Worm (Caenorhabditis elegans): Measurements from ENCODE around the gene dars-1.

dars-1 gene

DNA sequence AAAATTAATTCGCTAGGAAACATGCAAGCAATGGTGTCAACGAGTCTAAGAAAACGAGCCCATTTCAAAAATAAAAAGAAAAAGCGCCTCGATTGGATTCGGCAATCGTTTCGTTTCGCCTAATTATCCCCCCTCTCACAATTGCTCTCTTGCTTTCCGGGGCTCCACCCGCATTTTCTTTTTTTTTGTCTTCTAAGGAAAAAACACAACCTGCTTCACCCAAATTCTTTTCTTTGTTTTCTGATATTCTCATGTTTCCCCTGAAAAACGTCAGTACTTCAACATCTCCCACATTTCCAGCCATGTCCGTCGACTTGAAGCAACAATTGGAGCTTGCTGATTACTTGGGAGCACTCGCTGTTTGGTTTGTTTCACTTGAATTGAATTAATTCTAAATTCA, 2.6 kb downstream of the dars-1 start, which contains the start of gene nlp-36:
Gene nlp-36, plus strand, starts transcription at position 301 of the 400 bp plus-strand sequence.
- no peak for TF ChIP-seq tbx-37 (GFP tag; conservative IDR thresholded peaks at IDR 0.05)
- TF ChIP-seq pes-1 (GFP tag; IDR thresholded peaks at IDR 0.05), result no peak
- TF ChIP-seq hmbx-1 (tag; optimal IDR thresholded peaks at IDR 0.05), result no peak
- no peak for TF ChIP-seq ama-1 (optimal IDR thresholded peaks at IDR 0.05)
- TF ChIP-seq F13C5.2 (tag; optimal IDR thresholded peaks at IDR 0.05), result no peak
- no peak for TF ChIP-seq flt-1 (GFP tag; IDR thresholded peaks at IDR 0.05)
- no peak for TF ChIP-seq ceh-36 (tag; optimal IDR thresholded peaks at IDR 0.05)

DNA sequence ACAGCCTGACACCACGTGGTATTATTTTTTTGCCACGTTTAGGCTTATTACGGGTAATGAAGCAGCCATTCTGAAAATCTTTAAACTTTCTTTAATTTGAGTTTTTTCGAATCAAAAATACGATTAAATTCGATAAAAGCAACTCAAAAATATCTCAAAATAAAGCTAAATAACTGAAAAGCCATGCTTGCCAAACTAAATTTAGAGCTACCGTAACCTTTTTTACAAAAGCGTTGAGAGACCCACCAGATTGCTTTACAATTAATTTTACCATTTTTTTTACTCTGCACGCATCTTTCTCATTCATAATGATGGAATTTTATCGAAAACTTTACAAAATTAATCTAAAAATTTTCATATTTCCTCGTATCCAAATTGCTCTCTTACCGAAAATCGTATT, 3.0 kb downstream of the dars-1 start:
- TF ChIP-seq pes-1 (GFP tag; IDR thresholded peaks at IDR 0.05) (no peak), tra-4 (tag; optimal IDR thresholded peaks at IDR 0.05) (no peak), aly-1 (tag; optimal IDR thresholded peaks at IDR 0.05) (no peak), ceh-36 (tag; optimal IDR thresholded peaks at IDR 0.05) (no peak), tbx-37 (GFP tag; conservative IDR thresholded peaks at IDR 0.05) (no peak), tbx-11 (GFP tag; IDR thresholded peaks at IDR 0.05) (no peak), F13C5.2 (tag; optimal IDR thresholded peaks at IDR 0.05) (no peak), ama-1 (optimal IDR thresholded peaks at IDR 0.05) (no peak)

DNA sequence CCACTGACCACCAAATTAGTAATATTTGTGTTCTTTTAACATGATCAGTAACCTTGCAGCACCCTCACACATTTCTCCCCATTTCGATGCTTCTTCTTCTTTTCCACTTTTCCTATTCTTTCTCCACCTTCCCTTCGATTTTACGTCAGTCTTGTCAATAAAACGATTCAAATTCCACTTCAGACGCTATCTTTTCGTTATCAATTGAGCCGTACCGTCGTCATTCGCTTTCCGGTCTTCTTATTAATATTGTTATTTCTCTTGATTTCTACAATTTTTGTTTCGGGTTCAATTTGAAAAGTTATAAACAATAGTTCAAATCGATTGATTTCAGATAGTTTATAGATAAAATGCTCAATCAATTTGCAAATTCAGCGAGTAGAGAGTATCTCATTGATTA, 3.6 kb downstream of the dars-1 start:
- TF ChIP-seq tra-4 (tag; optimal IDR thresholded peaks at IDR 0.05) (no peak), ceh-13 (GFP tag; optimal IDR thresholded peaks at IDR 0.05) (no peak), hmbx-1 (tag; optimal IDR thresholded peaks at IDR 0.05) (no peak), flt-1 (GFP tag; IDR thresholded peaks at IDR 0.05) (no peak), B0310.2 (tag; optimal IDR thresholded peaks at IDR 0.05) (no peak), scrt-1 (GFP tag; IDR thresholded peaks at IDR 0.05) (no peak), F13C5.2 (tag; optimal IDR thresholded peaks at IDR 0.05) (no peak), tbx-11 (GFP tag; IDR thresholded peaks at IDR 0.05) (no peak), ama-1 (optimal IDR thresholded peaks at IDR 0.05) (no peak), pes-1 (GFP tag; IDR thresholded peaks at IDR 0.05) (no peak), tbx-37 (GFP tag; conservative IDR thresholded peaks at IDR 0.05) (no peak), aly-1 (tag; optimal IDR thresholded peaks at IDR 0.05) (no peak), ceh-36 (tag; optimal IDR thresholded peaks at IDR 0.05) (no peak), hmg-4 (GFP tag; optimal IDR thresholded peaks at IDR 0.05) (no peak), ets-7 (tag; optimal IDR thresholded peaks at IDR 0.05) (no peak)

DNA sequence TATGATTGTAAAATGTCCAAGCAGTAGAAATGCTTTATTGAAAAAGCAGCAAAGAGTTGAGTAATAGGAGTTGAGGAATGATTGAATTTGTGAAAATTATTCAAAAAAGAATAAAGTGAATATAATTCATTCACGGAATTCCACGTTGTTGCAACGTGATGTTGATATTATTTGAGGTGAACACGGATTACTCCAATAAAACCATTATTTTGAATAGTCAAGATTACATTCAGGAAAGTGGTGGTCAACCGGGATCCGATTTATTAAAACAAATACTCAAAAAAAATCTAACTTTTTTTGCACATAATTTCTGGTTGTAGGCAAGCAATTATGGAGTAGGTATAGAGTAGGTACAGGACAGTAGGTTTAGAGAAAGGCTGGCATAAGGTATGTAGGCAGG, 5.6 kb downstream of the dars-1 start, which contains the start of gene bre-3:
Gene bre-3, minus strand, starts transcription at position 101 of the 400 bp plus-strand sequence.
- TF ChIP-seq hmbx-1 (tag; optimal IDR thresholded peaks at IDR 0.05), result no peak
- no peak for TF ChIP-seq ets-7 (tag; optimal IDR thresholded peaks at IDR 0.05)

DNA sequence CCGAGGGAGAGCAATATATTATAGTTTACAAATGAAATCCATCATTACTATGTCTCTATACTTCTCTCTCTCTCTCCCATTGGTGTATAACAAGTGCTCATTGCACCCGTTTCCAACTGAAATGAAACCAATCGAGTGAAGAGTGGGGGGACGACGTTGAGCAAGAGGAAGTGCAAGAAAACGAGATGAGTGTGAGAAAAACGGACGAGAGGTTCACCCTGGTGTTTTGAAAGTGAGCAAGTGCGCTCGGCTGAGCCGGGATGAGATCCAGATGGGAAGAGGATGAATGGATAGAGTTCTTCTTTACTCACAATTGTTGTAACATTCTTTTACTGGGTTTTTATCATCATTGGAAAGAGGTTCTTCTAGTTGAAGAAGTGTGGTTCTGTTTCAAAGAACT, 7.3 kb downstream of the dars-1 start:
- TF ChIP-seq hnd-1 (tag; optimal IDR thresholded peaks at IDR 0.05) (no peak), ama-1 (optimal IDR thresholded peaks at IDR 0.05) (no peak), pes-1 (GFP tag; IDR thresholded peaks at IDR 0.05) (no peak)

DNA sequence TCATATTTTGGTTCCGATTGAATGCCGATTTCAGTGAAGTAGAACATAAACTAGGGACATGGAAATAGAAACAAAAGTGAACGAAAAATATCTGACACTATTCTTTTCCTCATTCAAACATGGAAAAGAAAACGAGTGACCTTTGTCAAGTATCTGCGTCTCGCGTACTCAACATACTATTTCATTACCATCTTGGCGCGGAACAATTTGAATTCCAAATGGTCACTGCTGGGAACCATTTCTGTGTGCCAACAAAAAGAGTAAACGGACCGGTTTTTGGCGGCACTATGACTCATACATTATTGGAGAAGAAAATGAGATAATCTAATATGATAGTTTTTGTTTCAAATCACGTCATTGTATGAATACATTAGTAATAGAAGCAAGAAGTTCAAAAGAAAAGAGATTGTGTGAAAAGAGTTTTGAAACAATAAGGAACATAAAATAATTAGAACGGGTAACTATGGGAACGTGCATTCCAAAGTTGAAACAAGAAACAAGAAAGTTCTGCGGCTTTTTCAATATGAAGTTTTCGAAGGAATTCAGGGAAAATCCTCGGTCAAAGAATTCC, 8.5 kb downstream of the dars-1 start:
- TF ChIP-seq B0310.2 (tag; optimal IDR thresholded peaks at IDR 0.05) (no peak), aly-1 (tag; optimal IDR thresholded peaks at IDR 0.05) (no peak), hmg-4 (GFP tag; optimal IDR thresholded peaks at IDR 0.05) (no peak), ets-7 (tag; optimal IDR thresholded peaks at IDR 0.05) (no peak), tra-4 (tag; optimal IDR thresholded peaks at IDR 0.05) (no peak), hmbx-1 (tag; optimal IDR thresholded peaks at IDR 0.05) (no peak)

DNA sequence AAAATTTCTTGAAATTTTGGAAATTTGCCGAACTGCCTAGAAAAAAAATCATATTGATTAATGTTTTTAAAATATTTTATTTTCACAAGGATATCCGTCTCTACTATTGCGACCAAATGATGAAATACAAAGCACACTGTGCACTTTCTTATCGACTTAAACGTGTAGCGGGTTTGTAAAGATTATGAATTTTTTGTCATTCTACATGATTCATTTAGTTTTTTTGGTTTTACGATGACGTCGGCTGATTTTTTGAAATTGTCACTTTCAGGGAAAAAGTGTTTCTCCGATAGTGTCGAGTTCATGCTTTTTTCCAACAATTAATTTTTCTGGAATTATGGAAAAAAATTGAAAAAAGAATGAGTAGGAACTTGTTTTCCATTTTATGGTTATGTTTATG, 14.5 kb downstream of the dars-1 start:
- TF ChIP-seq aly-1 (tag; optimal IDR thresholded peaks at IDR 0.05) (no peak), hnd-1 (tag; optimal IDR thresholded peaks at IDR 0.05) (no peak), scrt-1 (GFP tag; IDR thresholded peaks at IDR 0.05) (no peak), ets-7 (tag; optimal IDR thresholded peaks at IDR 0.05) (no peak), hmbx-1 (tag; optimal IDR thresholded peaks at IDR 0.05) (no peak), ceh-36 (tag; optimal IDR thresholded peaks at IDR 0.05) (no peak), tra-4 (tag; optimal IDR thresholded peaks at IDR 0.05) (no peak), B0310.2 (tag; optimal IDR thresholded peaks at IDR 0.05) (no peak), pes-1 (GFP tag; IDR thresholded peaks at IDR 0.05) (no peak), ceh-13 (GFP tag; optimal IDR thresholded peaks at IDR 0.05) (no peak), tbx-11 (GFP tag; IDR thresholded peaks at IDR 0.05) (no peak)

DNA sequence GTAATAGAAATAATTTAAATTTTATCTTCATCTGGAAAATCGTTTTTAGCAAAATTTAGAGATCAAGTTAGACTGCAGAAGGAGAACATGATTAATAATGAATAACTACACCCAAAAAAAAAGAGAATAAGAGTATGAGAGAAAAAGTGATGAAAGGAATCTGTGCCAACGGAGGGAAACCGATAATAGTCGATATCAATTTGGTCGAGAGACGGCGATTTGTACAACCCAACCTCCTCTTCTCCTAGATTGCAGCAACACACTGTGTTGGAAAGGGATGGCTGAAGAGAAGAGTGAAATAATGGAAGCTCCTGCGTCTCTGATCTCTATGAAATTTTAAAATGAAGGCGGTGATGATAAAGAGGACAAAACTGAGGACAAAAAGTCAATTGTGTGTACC, 16.5 kb downstream of the dars-1 start:
- no peak for TF ChIP-seq tbx-11 (GFP tag; IDR thresholded peaks at IDR 0.05)
- no peak for TF ChIP-seq tra-4 (tag; optimal IDR thresholded peaks at IDR 0.05)
- no peak for TF ChIP-seq ets-7 (tag; optimal IDR thresholded peaks at IDR 0.05)
- no peak for TF ChIP-seq tbx-37 (GFP tag; conservative IDR thresholded peaks at IDR 0.05)
- TF ChIP-seq sea-1 (GFP tag; conservative IDR thresholded peaks at IDR 0.05), result no peak
- no peak for TF ChIP-seq scrt-1 (GFP tag; IDR thresholded peaks at IDR 0.05)
- TF ChIP-seq ama-1 (optimal IDR thresholded peaks at IDR 0.05), result no peak
- no peak for TF ChIP-seq hnd-1 (tag; optimal IDR thresholded peaks at IDR 0.05)
- TF ChIP-seq pes-1 (GFP tag; IDR thresholded peaks at IDR 0.05), result no peak
- TF ChIP-seq F13C5.2 (tag; optimal IDR thresholded peaks at IDR 0.05), result no peak
- no peak for TF ChIP-seq aly-1 (tag; optimal IDR thresholded peaks at IDR 0.05)
- no peak for TF ChIP-seq hmg-4 (GFP tag; optimal IDR thresholded peaks at IDR 0.05)
- TF ChIP-seq B0310.2 (tag; optimal IDR thresholded peaks at IDR 0.05), result no peak
- TF ChIP-seq flt-1 (GFP tag; IDR thresholded peaks at IDR 0.05), result no peak
- no peak for TF ChIP-seq ceh-36 (tag; optimal IDR thresholded peaks at IDR 0.05)
- no peak for TF ChIP-seq hmbx-1 (tag; optimal IDR thresholded peaks at IDR 0.05)
- no peak for TF ChIP-seq ceh-13 (GFP tag; optimal IDR thresholded peaks at IDR 0.05)
